Fruit fly (Drosophila melanogaster) whole organism, embryonic: ENCODE measurements around the gene br.

Experiments used
- Adf1 ChIP-seq: fragments of 200-800 bp; sonication (Bioruptor generic); IDR thresholded peaks from 2 replicates; pipeline ENCODE4 v1.3.6; 2022; ENCODE audit warnings: missing biosample characterization, missing genetic modification characterization
- Antp ChIP-seq: fragments of 200-800 bp; sonication (Bioruptor generic); optimal IDR thresholded peaks from 3 replicates; lab custom pipeline; 2016; ENCODE audit warnings: missing biosample characterization, missing genetic modification characterization
- Atf6 ChIP-seq: fragments of 200-800 bp; sonication (Bioruptor generic); IDR thresholded peaks from 2 replicates; pipeline ENCODE4 v1.3.6; 2022; ENCODE audit warnings: missing biosample characterization, missing genetic modification characterization
- CG10267 ChIP-seq: fragments of 200-800 bp; sonication (Bioruptor generic); optimal IDR thresholded peaks from 2 replicates; lab custom pipeline; 2018; ENCODE audit warnings: missing biosample characterization, mild to moderate bottlenecking, missing genetic modification characterization, moderate library complexity
- CG10462 ChIP-seq: fragments of 200-800 bp; sonication (Bioruptor generic); optimal IDR thresholded peaks from 2 replicates; lab custom pipeline; 2016; ENCODE audit warnings: missing biosample characterization, missing genetic modification characterization
- CG15696 ChIP-seq: fragments of 200-800 bp; sonication (Bioruptor generic); optimal IDR thresholded peaks from 2 replicates; lab custom pipeline; 2019; ENCODE audit warnings: missing biosample characterization, mild to moderate bottlenecking, missing genetic modification characterization, moderate library complexity
- CG33557 ChIP-seq: fragments of 200-800 bp; sonication (Bioruptor generic); optimal IDR thresholded peaks from 2 replicates; lab custom pipeline; 2019; ENCODE audit warnings: missing biosample characterization, mild to moderate bottlenecking, missing genetic modification characterization, moderate library complexity
- CG4617 ChIP-seq: fragments of 200-800 bp; sonication (Bioruptor generic); optimal IDR thresholded peaks from 3 replicates; lab custom pipeline; 2016; ENCODE audit warnings: missing biosample characterization, missing genetic modification characterization, borderline replicate concordance
- CG7839 ChIP-seq: fragments of 200-800 bp; sonication (Bioruptor generic); optimal IDR thresholded peaks from 3 replicates; lab custom pipeline; 2018; ENCODE audit warnings: missing biosample characterization, mild to moderate bottlenecking, missing genetic modification characterization, moderate library complexity
- CG9215 ChIP-seq: fragments of 200-800 bp; sonication (Bioruptor generic); IDR thresholded peaks from 2 replicates; pipeline ENCODE4 v1.3.6; 2022; ENCODE audit warnings: missing biosample characterization, missing genetic modification characterization
- CrebB ChIP-seq: fragments of 200-800 bp; sonication (Bioruptor generic); optimal IDR thresholded peaks from 3 replicates; lab custom pipeline; 2018; ENCODE audit warnings: missing biosample characterization, mild to moderate bottlenecking, missing genetic modification characterization
- Deaf1 ChIP-seq: fragments of 200-800 bp; optimal IDR thresholded peaks from 3 replicates; lab custom pipeline; 2019; ENCODE audit warnings: missing biosample characterization, mild to moderate bottlenecking, missing genetic modification characterization, moderate library complexity
- Drgx ChIP-seq: fragments of 200-800 bp; sonication (Bioruptor generic); IDR thresholded peaks from 2 replicates; pipeline ENCODE4 v1.3.6; 2022; ENCODE audit warnings: missing biosample characterization, missing genetic modification characterization
- GATAe ChIP-seq: fragments of 200-800 bp; sonication (Bioruptor generic); conservative IDR thresholded peaks from 2 replicates; pipeline ENCODE4 v1.3.6; 2022; ENCODE audit warnings: missing biosample characterization, missing genetic modification characterization
- Jarid2 ChIP-seq: fragments of 200-800 bp; sonication (Bioruptor generic); optimal IDR thresholded peaks from 3 replicates; lab custom pipeline; 2017; ENCODE audit warnings: mild to moderate bottlenecking, missing biosample characterization, missing genetic modification reagents, missing genetic modification characterization
- TFAM ChIP-seq: fragments of 200-800 bp; sonication (Bioruptor generic); optimal IDR thresholded peaks from 2 replicates; lab custom pipeline; 2017; ENCODE audit warnings: missing biosample characterization, missing genetic modification characterization, inconsistent platforms
- br ChIP-seq: fragments of >200 bp; optimal IDR thresholded peaks from 2 replicates; lab custom pipeline; 2017
- cg ChIP-seq: fragments of 200-800 bp; sonication (Bioruptor generic); optimal IDR thresholded peaks from 3 replicates; lab custom pipeline; 2019; ENCODE audit warnings: missing biosample characterization, mild to moderate bottlenecking, missing genetic modification characterization, moderate library complexity
- corto ChIP-seq: fragments of 200-800 bp; sonication (Bioruptor generic); optimal IDR thresholded peaks from 2 replicates; lab custom pipeline; 2016; ENCODE audit warnings: missing biosample characterization, mild to moderate bottlenecking, missing genetic modification characterization, moderate library complexity
- gsb-n ChIP-seq: fragments of 200-800 bp; sonication (Bioruptor generic); optimal IDR thresholded peaks from 3 replicates; lab custom pipeline; 2018; ENCODE audit warnings: missing biosample characterization, mild to moderate bottlenecking, missing genetic modification characterization
- ham ChIP-seq: fragments of 200-800 bp; sonication (Bioruptor generic); IDR thresholded peaks from 2 replicates; pipeline ENCODE4 v1.3.6; 2022; ENCODE audit warnings: missing biosample characterization, missing genetic modification characterization
- kay ChIP-seq: fragments of 200-800 bp; sonication (Bioruptor generic); optimal IDR thresholded peaks from 2 replicates; lab custom pipeline; 2016; ENCODE audit warnings: missing biosample characterization, missing genetic modification characterization
- knrl ChIP-seq: fragments of 200-800 bp; sonication (Bioruptor generic); IDR thresholded peaks from 3 replicates; pipeline ENCODE4 v1.3.6; 2022; ENCODE audit warnings: missing biosample characterization, missing genetic modification characterization; ENCODE audit not compliant: partially characterized antibody
- lab ChIP-seq: fragments of 200-800 bp; sonication (Bioruptor generic); optimal IDR thresholded peaks from 3 replicates; lab custom pipeline; 2017; ENCODE audit warnings: missing biosample characterization, missing genetic modification characterization, mild to moderate bottlenecking, moderate library complexity, missing genetic modification reagents
- lbe ChIP-seq: fragments of 200-800 bp; sonication (Bioruptor generic); optimal IDR thresholded peaks from 2 replicates; lab custom pipeline; 2016; ENCODE audit warnings: missing biosample characterization, mild to moderate bottlenecking, missing genetic modification characterization
- lov ChIP-seq, 2 experiments: fragments of 200-800 bp in 1 of 2; fragments of >200 bp in 1 of 2; sonication (Bioruptor generic) in 1 of 2; IDR thresholded peaks in 1 of 2; optimal IDR thresholded peaks in 1 of 2; 2 replicates in 1 of 2; 3 replicates in 1 of 2; pipeline versions ENCODE4 v1.3.6 to Lab custom; 2017 to 2022; ENCODE audit warnings: missing biosample characterization in 1 of 2, missing genetic modification characterization in 1 of 2
- nerfin-1 ChIP-seq: fragments of 200-800 bp; sonication (Bioruptor generic); optimal IDR thresholded peaks from 3 replicates; lab custom pipeline; 2019; ENCODE audit warnings: missing biosample characterization, mild to moderate bottlenecking, missing genetic modification characterization, moderate library complexity
- nom ChIP-seq: fragments of 200-800 bp; sonication (Bioruptor generic); optimal IDR thresholded peaks from 2 replicates; lab custom pipeline; 2017; ENCODE audit warnings: missing biosample characterization, missing genetic modification characterization, mild to moderate bottlenecking, moderate library complexity, missing genetic modification reagents
- phol ChIP-seq: fragments of 200-800 bp; sonication (Bioruptor generic); optimal IDR thresholded peaks from 3 replicates; lab custom pipeline; 2018; ENCODE audit warnings: missing biosample characterization, mild to moderate bottlenecking, missing genetic modification characterization, moderate library complexity
- rib ChIP-seq: fragments of 200-800 bp; sonication (Bioruptor generic); IDR thresholded peaks from 2 replicates; pipeline ENCODE4 v1.3.6; 2022; ENCODE audit warnings: missing biosample characterization, missing genetic modification characterization
- sc ChIP-seq, 3 experiments: fragments of >200 bp in 2 of 3; fragments of 200-800 bp in 1 of 3; sonication (Bioruptor generic) in 1 of 3; optimal IDR thresholded peaks; 2 replicates in 2 of 3; 3 replicates in 1 of 3; lab custom pipeline; 2017; ENCODE audit warnings: mild to moderate bottlenecking in 1 of 3, missing biosample characterization in 1 of 3, missing genetic modification characterization in 1 of 3, missing genetic modification reagents in 1 of 3
- scrt ChIP-seq: fragments of 200-800 bp; sonication (Bioruptor generic); optimal IDR thresholded peaks from 2 replicates; lab custom pipeline; 2018; ENCODE audit warnings: missing biosample characterization, mild to moderate bottlenecking, missing genetic modification characterization, moderate library complexity
- slou ChIP-seq: fragments of 200-800 bp; sonication (Bioruptor generic); optimal IDR thresholded peaks from 3 replicates; lab custom pipeline; 2016; ENCODE audit warnings: missing biosample characterization, missing genetic modification characterization
- ssp ChIP-seq: fragments of 200-800 bp; sonication (Bioruptor generic); IDR thresholded peaks from 2 replicates; pipeline ENCODE4 v1.3.6; 2022; ENCODE audit warnings: missing biosample characterization, missing genetic modification characterization
- stwl ChIP-seq: fragments of 200-800 bp; sonication (Bioruptor generic); optimal IDR thresholded peaks from 3 replicates; lab custom pipeline; 2018; ENCODE audit warnings: missing biosample characterization, mild to moderate bottlenecking, missing genetic modification characterization, moderate library complexity
- ttk ChIP-seq: fragments of 200-800 bp; sonication (Bioruptor generic); IDR thresholded peaks from 2 replicates; pipeline ENCODE4 v2.1.2; 2022; ENCODE audit warnings: missing biosample characterization, missing genetic modification characterization
- z ChIP-seq: fragments of 200-800 bp; sonication (Bioruptor generic); IDR thresholded peaks from 3 replicates; pipeline ENCODE4 v1.3.6; 2022; ENCODE audit warnings: missing biosample characterization, missing genetic modification characterization

br gene

dm6 chrX:1608536-1608935 lies 33.6 kb downstream of the br start:
- TF ChIP-seq Adf1 (GFP tag; lab: Robert Waterston, UW) (peak; percentile 89), sc (optimal IDR thresholded peaks at IDR 0.05; lab: Kevin White, UChicago) (no peak), sc (GFP tag; optimal IDR thresholded peaks at IDR 0.05; lab: Kevin White, UChicago) (no peak), slou (GFP tag; lab: Kevin White, UChicago) (no peak), TFAM (GFP tag; lab: Kevin White, UChicago) (no peak), nerfin-1 (tag; lab: Kevin White, UChicago) (peak; percentile 73), phol (no peak), ssp (GFP tag; lab: Robert Waterston, UW) (no peak), Deaf1 (peak; percentile 91), CG10462 (GFP tag; lab: Kevin White, UChicago) (no peak)

dm6 chrX:1610079-1610478 lies 35.1 kb downstream of the br start:
- TF ChIP-seq CG15696 (tag; lab: Kevin White, UChicago): no peak
- TF ChIP-seq sc (optimal IDR thresholded peaks at IDR 0.05; lab: Kevin White, UChicago): no peak
- TF ChIP-seq sc (GFP tag; optimal IDR thresholded peaks at IDR 0.05; lab: Kevin White, UChicago): no peak
- no peak for TF ChIP-seq knrl (GFP tag; lab: Robert Waterston, UW)
- TF ChIP-seq gsb-n (tag; lab: Kevin White, UChicago): no peak
- no peak for TF ChIP-seq CG7839 (tag; lab: Kevin White, UChicago)

dm6 chrX:1611653-1612319 lies 36.9 kb downstream of the br start:
- TF ChIP-seq nom (GFP tag; lab: Kevin White, UChicago): peak; percentile 83
- peak; percentile 27 for TF ChIP-seq corto (GFP tag; lab: Kevin White, UChicago)
- TF ChIP-seq lbe (GFP tag; lab: Kevin White, UChicago): peak; percentile 40
- TF ChIP-seq ham (GFP tag; lab: Robert Waterston, UW): no peak
- no peak for TF ChIP-seq CG10267 (tag; lab: Kevin White, UChicago)

dm6 chrX:1613231-1613869 lies 38.4 kb downstream of the br start:
- TF ChIP-seq Antp (GFP tag; lab: Kevin White, UChicago): no peak
- peak; percentile 71 for TF ChIP-seq nom (GFP tag; lab: Kevin White, UChicago)
- TF ChIP-seq stwl (tag; lab: Kevin White, UChicago): no peak
- no peak for TF ChIP-seq lov (optimal IDR thresholded peaks at IDR 0.05; lab: Kevin White, UChicago)
- no peak for TF ChIP-seq lov (GFP tag; IDR thresholded peaks at IDR 0.05; lab: Robert Waterston, UW)
- peak; percentile 10 for TF ChIP-seq lbe (GFP tag; lab: Kevin White, UChicago)
- TF ChIP-seq, all 482 proteins: peak for 2

- TF ChIP-seq Drgx (GFP tag; lab: Robert Waterston, UW) (0 out of 2 replicates have a peak, but pooled peaks have one; percentile 11), lab (GFP tag; lab: Kevin White, UChicago) (no peak), nom (GFP tag; lab: Kevin White, UChicago) (peak; percentile 41)
Observed at dm6 chrX:1614357-1614756, 39.4 kb downstream of the br start.

DNA sequence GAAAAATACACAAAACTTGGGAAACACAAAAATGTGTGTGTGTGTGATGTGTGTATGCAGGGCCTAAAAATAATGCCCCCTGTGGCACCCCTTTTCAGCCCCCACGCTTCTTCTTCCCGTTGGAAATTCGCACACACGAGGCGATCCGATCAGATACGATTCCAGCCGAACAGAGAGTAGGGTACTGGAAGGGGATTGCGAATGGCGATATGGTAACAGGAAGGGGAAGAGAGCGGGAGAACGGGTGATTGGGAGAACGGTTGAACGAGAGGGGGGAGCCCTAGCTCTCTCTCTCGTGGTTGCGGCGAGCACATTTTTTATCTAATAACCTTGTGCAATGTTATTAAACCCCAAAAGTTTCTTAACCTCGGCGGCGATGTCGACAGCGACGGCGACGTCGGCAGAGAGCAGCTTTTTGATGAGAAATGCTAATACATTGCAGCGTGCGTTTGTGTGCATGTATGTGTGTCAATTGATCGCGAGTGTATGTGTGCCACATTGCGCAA lies 42.0 kb downstream of the br start:
- TF ChIP-seq ttk (GFP tag; lab: Robert Waterston, UW): no peak
- no peak for TF ChIP-seq Jarid2 (GFP tag; lab: Kevin White, UChicago)
- TF ChIP-seq Deaf1: peak; percentile 91
- no peak for TF ChIP-seq Atf6 (GFP tag; lab: Robert Waterston, UW)
- TF ChIP-seq CrebB (tag; lab: Kevin White, UChicago): no peak
- TF ChIP-seq GATAe (GFP tag; lab: Robert Waterston, UW): no peak
- no peak for TF ChIP-seq CG9215 (GFP tag; lab: Robert Waterston, UW)
- peak; percentile 28 for TF ChIP-seq cg (GFP tag; lab: Kevin White, UChicago)
- no peak for TF ChIP-seq br (lab: Kevin White, UChicago)
- peak; percentile 66 for TF ChIP-seq corto (GFP tag; lab: Kevin White, UChicago)
- no peak for TF ChIP-seq scrt
- no peak for TF ChIP-seq CG4617 (GFP tag; lab: Kevin White, UChicago)
- TF ChIP-seq z (GFP tag; lab: Robert Waterston, UW): peak; percentile 38; the same call in 1 of the 3 replicates
- TF ChIP-seq rib (GFP tag; lab: Robert Waterston, UW): peak; percentile 73; the same call in 1 of the 2 replicates
- TF ChIP-seq CG33557 (GFP tag; lab: Kevin White, UChicago): no peak
- no peak for TF ChIP-seq kay (GFP tag; lab: Kevin White, UChicago)
